Worm (Caenorhabditis elegans): Measurements from ENCODE around the gene C32D5.4.

Gene C32D5.4

ce11 chrII:6355396-6356346 is 32.8 kb upstream of the C32D5.4 start, which contains the start of gene C32D5.11 (continued):
- TF ChIP-seq K11D2.4 (GFP tag; IDR thresholded peaks at IDR 0.05) = no peak
- TF ChIP-seq dpl-1 (GFP tag; optimal IDR thresholded peaks at IDR 0.05) = peak; percentile 22
- no peak for TF ChIP-seq sea-2 (GFP tag; IDR thresholded peaks at IDR 0.05)
- TF ChIP-seq hmg-1.2 (GFP tag; IDR thresholded peaks at IDR 0.05) = peak; percentile 69
- TF ChIP-seq ztf-6 (GFP tag; IDR thresholded peaks at IDR 0.05) = no peak
- no peak for TF ChIP-seq C17E4.6 (GFP tag; IDR thresholded peaks at IDR 0.05)
- no peak for TF ChIP-seq egrh-3 (GFP tag; IDR thresholded peaks at IDR 0.05)
- TF ChIP-seq ztf-18 (tag; optimal IDR thresholded peaks at IDR 0.05) = peak; percentile 92
- TF ChIP-seq pbrm-1 (GFP tag; IDR thresholded peaks at IDR 0.05) = peak; percentile 35; the same call in 1 of the 2 replicates
- peak; percentile 16 for TF ChIP-seq tbp1 (GFP tag; optimal IDR thresholded peaks at IDR 0.05)
- TF ChIP-seq akir-1 (GFP tag; optimal IDR thresholded peaks at IDR 0.05) = no peak
- TF ChIP-seq D2030.7 (GFP tag; IDR thresholded peaks at IDR 0.05) = 0 out of 2 replicates have a peak, but pooled peaks have one; percentile 31
- no peak for TF ChIP-seq attf-3 (GFP tag; conservative IDR thresholded peaks at IDR 0.05)
- peak; percentile 22 for TF ChIP-seq efl-1 (GFP tag; optimal IDR thresholded peaks at IDR 0.05)
- no peak for TF ChIP-seq ztf-3 (GFP tag; optimal IDR thresholded peaks at IDR 0.05)
- TF ChIP-seq hsf-1 (GFP tag; IDR thresholded peaks at IDR 0.05) = no peak
- TF ChIP-seq ceh-100 (GFP tag; IDR thresholded peaks at IDR 0.05) = no peak
- TF ChIP-seq nfyb-1 (GFP tag; IDR thresholded peaks at IDR 0.05) = 0 out of 2 replicates have a peak, but pooled peaks have one; percentile 38
- TF ChIP-seq let-526 (GFP tag; IDR thresholded peaks at IDR 0.05) = no peak
- TF ChIP-seq pha-4 (tag; optimal IDR thresholded peaks at IDR 0.05) = no peak
- TF ChIP-seq bed-1 (GFP tag; IDR thresholded peaks at IDR 0.05) = no peak
- no peak for TF ChIP-seq Y79H2A.3 (GFP tag; conservative IDR thresholded peaks at IDR 0.05)
- TF ChIP-seq ZK185.1 (tag; optimal IDR thresholded peaks at IDR 0.05; ENCODE audit: poor library complexity, severe bottlenecking) = no peak
- TF ChIP-seq mcd-1 (GFP tag; IDR thresholded peaks at IDR 0.05) = peak; percentile 66
- no peak for TF ChIP-seq F37B4.10 (GFP tag; IDR thresholded peaks at IDR 0.05)
- TF ChIP-seq ama-1 (optimal IDR thresholded peaks at IDR 0.05) = no peak
- TF ChIP-seq ama-1 (GFP tag; optimal IDR thresholded peaks at IDR 0.05) = no peak
- TF ChIP-seq zim-3 (tag; optimal IDR thresholded peaks at IDR 0.05) = no peak
- no peak for TF ChIP-seq hrde-1 (tag; optimal IDR thresholded peaks at IDR 0.05; ENCODE audit: borderline replicate concordance)
- TF ChIP-seq nhr-27 (tag; optimal IDR thresholded peaks at IDR 0.05) = no peak
- no peak for TF ChIP-seq fkh-3 (tag; optimal IDR thresholded peaks at IDR 0.05)
- TF ChIP-seq lsl-1 (GFP tag; optimal IDR thresholded peaks at IDR 0.05) = peak; percentile 53
- TF ChIP-seq sptf-2 (GFP tag; optimal IDR thresholded peaks at IDR 0.05) = no peak
- no peak for TF ChIP-seq madf-3 (GFP tag; IDR thresholded peaks at IDR 0.05)
- no peak for TF ChIP-seq B0261.1 (tag; optimal IDR thresholded peaks at IDR 0.05)
- no peak for TF ChIP-seq B0035.1 (tag; optimal IDR thresholded peaks at IDR 0.05)
- no peak for TF ChIP-seq somi-1 (GFP tag; optimal IDR thresholded peaks at IDR 0.05)
- TF ChIP-seq Y53F4B.3 (GFP tag; IDR thresholded peaks at IDR 0.05) = no peak
- no peak for TF ChIP-seq ceh-79 (tag; optimal IDR thresholded peaks at IDR 0.05)
- peak; percentile 31 for TF ChIP-seq ceh-27 (GFP tag; optimal IDR thresholded peaks at IDR 0.05)
- TF ChIP-seq let-607 (tag; optimal IDR thresholded peaks at IDR 0.05) = peak in 1 of 2 experiments; percentile 49
- no peak for TF ChIP-seq cebp-1 (GFP tag; IDR thresholded peaks at IDR 0.05)
- TF ChIP-seq cebp-1 (tag; optimal IDR thresholded peaks at IDR 0.05) = peak; percentile 65
- no peak for TF ChIP-seq snpc-1.3 (tag; optimal IDR thresholded peaks at IDR 0.05; ENCODE audit: insufficient read depth)
- 0 out of 2 replicates have a peak, but pooled peaks have one; percentile 37 for TF ChIP-seq B0336.3 (GFP tag; IDR thresholded peaks at IDR 0.05)
- TF ChIP-seq K12H6.12 (tag; optimal IDR thresholded peaks at IDR 0.05) = peak; percentile 14
- TF ChIP-seq die-1 (tag; optimal IDR thresholded peaks at IDR 0.05) = no peak

All from whole organism, young adult.